Worm (Caenorhabditis elegans): Measurements from ENCODE around the gene Y43D4A.2.

- TF ChIP-seq elt-4 (tag; optimal IDR thresholded peaks at IDR 0.05) (no peak), fkh-10 (GFP tag; optimal IDR thresholded peaks at IDR 0.05) (no peak)
Observed at ce11 chrIV:16720412-16720811, 35.3 kb downstream of the Y43D4A.2 start, which contains the start of gene Y51H4A.22.
